Worm (Caenorhabditis elegans): ENCODE measurements around the gene fbxc-31.

fbxc-31 gene

DNA sequence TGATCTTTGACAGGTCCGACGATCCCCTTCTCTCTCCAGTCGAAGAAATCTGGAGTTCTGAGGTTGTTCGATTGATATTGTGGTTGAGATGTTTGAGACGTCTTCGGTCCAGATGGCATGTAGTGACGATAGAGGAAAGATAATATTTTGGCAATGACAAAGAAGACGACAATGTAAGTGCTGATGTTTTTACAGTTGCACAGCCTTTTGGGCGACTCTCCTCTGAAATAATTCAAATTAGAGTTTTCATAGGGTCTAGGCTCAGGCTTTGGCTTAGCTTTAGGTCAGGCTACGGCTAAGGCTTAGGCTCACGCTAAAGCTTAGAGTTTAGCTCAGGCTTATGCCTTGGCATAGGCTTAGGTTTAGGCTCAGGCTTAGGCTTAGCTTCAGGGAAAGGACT lies 50.2 kb downstream of the fbxc-31 start, which contains the start of gene C32B5.13:
Gene C32B5.13, minus strand, starts transcription at position 101 of the 400 bp plus-strand sequence.
- TF ChIP-seq nhr-28 (tag; optimal IDR thresholded peaks at IDR 0.05) (no peak), fos-1 (tag; optimal IDR thresholded peaks at IDR 0.05) (no peak), daf-12 (tag; optimal IDR thresholded peaks at IDR 0.05) (no peak), fkh-2 (tag; optimal IDR thresholded peaks at IDR 0.05) (no peak), sea-2 (GFP tag; optimal IDR thresholded peaks at IDR 0.05) (no peak), elt-2 (tag; optimal IDR thresholded peaks at IDR 0.05) (no peak), mdl-1 (tag; optimal IDR thresholded peaks at IDR 0.05) (no peak), nhr-76 (tag; optimal IDR thresholded peaks at IDR 0.05) (no peak), eor-1 (tag; optimal IDR thresholded peaks at IDR 0.05) (no peak), aly-2 (tag; optimal IDR thresholded peaks at IDR 0.05) (no peak)
